Fruit fly (Drosophila melanogaster): ENCODE measurements around the gene CG6686.

The CG6686 gene

DNA sequence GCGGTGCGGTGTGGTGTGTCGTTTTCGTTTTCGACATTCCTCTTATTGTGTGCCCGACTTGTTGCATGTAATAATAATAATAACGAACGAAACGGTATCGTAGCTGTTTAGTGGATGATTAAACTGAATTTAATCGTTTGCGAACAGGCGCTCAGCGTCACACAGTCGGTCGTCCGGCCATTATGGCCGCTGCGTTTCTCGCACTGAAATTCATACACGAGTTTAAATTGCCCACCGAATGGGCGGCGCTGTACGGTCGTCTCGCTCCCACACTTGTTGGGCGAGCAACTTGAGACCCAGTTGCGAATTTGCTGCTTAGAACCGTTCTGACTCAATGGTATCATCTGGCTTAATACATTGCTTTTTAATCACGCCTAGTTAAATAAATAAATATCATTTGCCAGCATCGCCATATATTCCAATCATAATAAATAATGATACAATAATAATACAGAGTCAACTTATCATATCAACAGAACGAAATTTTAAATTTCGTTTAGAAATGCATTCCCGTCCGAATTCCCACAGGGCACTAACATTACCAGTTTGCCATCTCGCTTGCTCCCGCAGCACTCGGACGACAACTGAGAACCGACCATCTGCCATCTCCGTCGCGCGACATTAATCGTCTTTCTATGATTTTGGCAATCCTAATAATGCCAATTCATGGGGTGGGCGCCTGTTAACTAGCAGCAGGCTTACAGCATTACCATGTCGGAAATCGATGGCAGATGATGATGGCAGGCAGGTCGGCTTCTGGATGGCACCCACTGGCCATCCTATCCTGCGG is 23.2 kb upstream of the CG6686 start (continued):
- TF ChIP-seq hkb (optimal IDR thresholded peaks at IDR 0.05) (peak; percentile 43), hkb (GFP tag; IDR thresholded peaks at IDR 0.05) (no peak), ems (GFP tag; optimal IDR thresholded peaks at IDR 0.05) (peak; percentile 84), cg (GFP tag; optimal IDR thresholded peaks at IDR 0.05) (no peak), lmd (GFP tag; IDR thresholded peaks at IDR 0.05) (no peak), Mad (GFP tag; optimal IDR thresholded peaks at IDR 0.05) (peak; percentile 81), CG10979 (tag; optimal IDR thresholded peaks at IDR 0.05) (peak; percentile 92), Spps (tag; optimal IDR thresholded peaks at IDR 0.05) (peak; percentile 81), CG14710 (tag; optimal IDR thresholded peaks at IDR 0.05) (peak; percentile 86), zfh1 (GFP tag; IDR thresholded peaks at IDR 0.05) (no peak), ind (GFP tag; optimal IDR thresholded peaks at IDR 0.05) (peak; percentile 92), tup (GFP tag; optimal IDR thresholded peaks at IDR 0.05) (peak; percentile 64), D19B (GFP tag; optimal IDR thresholded peaks at IDR 0.05) (peak; percentile 67), gsb-n (tag; optimal IDR thresholded peaks at IDR 0.05) (peak; percentile 68), fu2 (GFP tag; optimal IDR thresholded peaks at IDR 0.05) (peak; percentile 75), Vsx1 (GFP tag; optimal IDR thresholded peaks at IDR 0.05) (peak; percentile 92), CG13775 (GFP tag; optimal IDR thresholded peaks at IDR 0.05) (peak; percentile 87), Hand (GFP tag; optimal IDR thresholded peaks at IDR 0.05) (peak; percentile 92), salm (tag; optimal IDR thresholded peaks at IDR 0.05) (peak; percentile 73), CG18619 (GFP tag; optimal IDR thresholded peaks at IDR 0.05) (peak; percentile 94), HmgD (GFP tag; optimal IDR thresholded peaks at IDR 0.05) (no peak), CG18764 (GFP tag; optimal IDR thresholded peaks at IDR 0.05) (peak; percentile 80), ac (GFP tag; optimal IDR thresholded peaks at IDR 0.05) (peak; percentile 51), CG17361 (GFP tag; IDR thresholded peaks at IDR 0.05) (no peak), row (GFP tag; IDR thresholded peaks at IDR 0.05) (no peak), CG13624 (GFP tag; optimal IDR thresholded peaks at IDR 0.05) (peak; percentile 16), vfl (GFP tag; optimal IDR thresholded peaks at IDR 0.05) (peak; percentile 84), CTCF (GFP tag; optimal IDR thresholded peaks at IDR 0.05) (peak; percentile 41), pzg (GFP tag; optimal IDR thresholded peaks at IDR 0.05) (peak; percentile 6), CG9797 (GFP tag; optimal IDR thresholded peaks at IDR 0.05) (peak; percentile 13), otp (GFP tag; IDR thresholded peaks at IDR 0.05) (no peak), Usf (GFP tag; optimal IDR thresholded peaks at IDR 0.05) (peak; percentile 87), nau (GFP tag; optimal IDR thresholded peaks at IDR 0.05) (peak; percentile 81), Taf1 (GFP tag; IDR thresholded peaks at IDR 0.05) (no peak), CG8089 (GFP tag; optimal IDR thresholded peaks at IDR 0.05) (peak; percentile 48), CG8924 (tag; optimal IDR thresholded peaks at IDR 0.05) (peak; percentile 93), bab2 (GFP tag; optimal IDR thresholded peaks at IDR 0.05) (peak; percentile 70), CG10274 (GFP tag; optimal IDR thresholded peaks at IDR 0.05) (peak; percentile 76), tio (GFP tag; optimal IDR thresholded peaks at IDR 0.05) (no peak), cato (GFP tag; optimal IDR thresholded peaks at IDR 0.05; ENCODE audit: borderline replicate concordance) (peak; percentile 70), CG34224 (GFP tag; IDR thresholded peaks at IDR 0.05; ENCODE audit: partially characterized antibody) (no peak), chinmo (GFP tag; IDR thresholded peaks at IDR 0.05; ENCODE audit: partially characterized antibody) (no peak), CoRest (tag; optimal IDR thresholded peaks at IDR 0.05) (peak; percentile 97), CG3281 (GFP tag; optimal IDR thresholded peaks at IDR 0.05) (peak; percentile 96), CG33213 (GFP tag; optimal IDR thresholded peaks at IDR 0.05) (no peak), tll (GFP tag; optimal IDR thresholded peaks at IDR 0.05) (peak in 1 of 2 experiments; percentile 91), CG8765 (GFP tag; IDR thresholded peaks at IDR 0.05) (no peak), wek (GFP tag; optimal IDR thresholded peaks at IDR 0.05) (peak; percentile 69), ranshi (GFP tag; IDR thresholded peaks at IDR 0.05) (no peak), CG2120 (GFP tag; optimal IDR thresholded peaks at IDR 0.05) (peak; percentile 93)

Measured in whole organism, embryonic.